Fruit fly (Drosophila melanogaster): ENCODE measurements around the gene CG7017.

CG7017 gene

DNA sequence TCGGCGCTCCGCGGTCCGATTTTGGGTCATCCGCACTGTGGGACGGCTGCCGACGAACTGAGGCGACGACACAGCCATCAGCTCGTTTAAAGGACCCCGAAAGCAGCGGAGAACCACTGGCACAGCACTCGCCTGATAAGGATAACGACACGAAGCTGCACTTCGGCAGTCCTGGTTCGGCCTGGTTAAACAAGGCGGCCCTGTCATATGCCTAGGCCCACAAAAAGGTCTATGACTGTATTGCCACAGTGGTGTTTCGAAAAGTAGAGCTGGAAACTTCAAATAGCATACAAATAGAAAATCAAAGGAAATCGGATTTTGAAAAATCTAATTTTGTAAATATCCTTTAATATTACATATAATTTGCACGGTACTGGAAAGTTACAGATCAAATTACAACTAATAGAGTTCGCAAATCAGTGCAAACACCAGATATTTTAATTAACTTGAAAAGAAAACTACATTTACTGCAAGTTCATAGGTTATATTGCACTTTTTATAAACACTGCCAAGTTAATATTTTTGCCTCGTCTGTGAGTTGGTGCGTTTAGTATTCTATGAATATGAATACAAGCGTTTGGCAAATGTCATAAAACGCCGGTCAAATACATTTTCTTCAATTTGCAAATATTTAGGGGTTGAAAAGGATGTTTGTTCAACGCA lies 26.6 kb downstream of the CG7017 start (continued):
- no peak for TF ChIP-seq CG31224 (GFP tag; IDR thresholded peaks at IDR 0.05)
- no peak for TF ChIP-seq yki (optimal IDR thresholded peaks at IDR 0.05)
- no peak for TF ChIP-seq Kr (GFP tag; optimal IDR thresholded peaks at IDR 0.05)
- no peak for TF ChIP-seq pnt (GFP tag; optimal IDR thresholded peaks at IDR 0.05)
- no peak for TF ChIP-seq CG6254 (GFP tag; optimal IDR thresholded peaks at IDR 0.05)
- TF ChIP-seq CG13624 (GFP tag; optimal IDR thresholded peaks at IDR 0.05): peak; percentile 55
- TF ChIP-seq vnd (GFP tag; IDR thresholded peaks at IDR 0.05; ENCODE audit: partially characterized antibody): no peak
- peak; percentile 21; the same call in 1 of the 2 replicates for TF ChIP-seq CG10366 (GFP tag; IDR thresholded peaks at IDR 0.05)
- no peak for TF ChIP-seq CG7963 (GFP tag; IDR thresholded peaks at IDR 0.05; ENCODE audit: partially characterized antibody)
- peak; percentile 78 for TF ChIP-seq Ets65A (GFP tag)
- no peak for TF ChIP-seq CG31365 (tag; optimal IDR thresholded peaks at IDR 0.05)
- no peak for TF ChIP-seq CG34224 (GFP tag; IDR thresholded peaks at IDR 0.05; ENCODE audit: partially characterized antibody)
- peak; percentile 0 for TF ChIP-seq Nf-YB (GFP tag; optimal IDR thresholded peaks at IDR 0.05)
- no peak for TF ChIP-seq kni (GFP tag; optimal IDR thresholded peaks at IDR 0.05)
- peak; percentile 59 for TF ChIP-seq CG9437 (GFP tag; optimal IDR thresholded peaks at IDR 0.05)
- peak; percentile 0 for TF ChIP-seq CG6683 (GFP tag; optimal IDR thresholded peaks at IDR 0.05)
- no peak for TF ChIP-seq stwl (tag; optimal IDR thresholded peaks at IDR 0.05)
- no peak for TF ChIP-seq CG4707 (GFP tag; optimal IDR thresholded peaks at IDR 0.05)
- TF ChIP-seq CG30403 (GFP tag; optimal IDR thresholded peaks at IDR 0.05): peak; percentile 66
- no peak for TF ChIP-seq sima (GFP tag; optimal IDR thresholded peaks at IDR 0.05)
- peak; percentile 71 for TF ChIP-seq nmo (GFP tag; optimal IDR thresholded peaks at IDR 0.05)
- peak; percentile 62 for TF ChIP-seq Bteb2 (GFP tag; optimal IDR thresholded peaks at IDR 0.05)
- no peak for TF ChIP-seq BEAF-32 (GFP tag; optimal IDR thresholded peaks at IDR 0.05)
- no peak for TF ChIP-seq ato (GFP tag; IDR thresholded peaks at IDR 0.05; ENCODE audit: partially characterized antibody)
- peak; percentile 18 for TF ChIP-seq B-H2 (GFP tag; optimal IDR thresholded peaks at IDR 0.05)
- TF ChIP-seq cg (GFP tag; optimal IDR thresholded peaks at IDR 0.05): no peak
- TF ChIP-seq CG16813 (GFP tag; IDR thresholded peaks at IDR 0.05; ENCODE audit: partially characterized antibody): no peak
- no peak for TF ChIP-seq fd64A (GFP tag; optimal IDR thresholded peaks at IDR 0.05)
- TF ChIP-seq GATAe (GFP tag; conservative IDR thresholded peaks at IDR 0.05): no peak
- TF ChIP-seq CG8478 (optimal IDR thresholded peaks at IDR 0.05): no peak
- peak; percentile 53 for TF ChIP-seq CG12155 (GFP tag; optimal IDR thresholded peaks at IDR 0.05)
- no peak for TF ChIP-seq ERR (GFP tag; optimal IDR thresholded peaks at IDR 0.05)
- peak; percentile 80 for TF ChIP-seq tio (GFP tag; optimal IDR thresholded peaks at IDR 0.05)
- peak; percentile 16 for TF ChIP-seq tx (GFP tag; optimal IDR thresholded peaks at IDR 0.05)
- TF ChIP-seq ATbp (GFP tag; optimal IDR thresholded peaks at IDR 0.05): peak; percentile 29
- TF ChIP-seq maf-S (GFP tag; optimal IDR thresholded peaks at IDR 0.05): peak; percentile 8
- TF ChIP-seq lov (optimal IDR thresholded peaks at IDR 0.05): no peak
- TF ChIP-seq lov (GFP tag; IDR thresholded peaks at IDR 0.05): no peak
- no peak for TF ChIP-seq CG3065 (GFP tag; optimal IDR thresholded peaks at IDR 0.05)
- TF ChIP-seq CG11398 (GFP tag; optimal IDR thresholded peaks at IDR 0.05): no peak
- no peak for TF ChIP-seq B-H1 (GFP tag; IDR thresholded peaks at IDR 0.05)
- TF ChIP-seq h (optimal IDR thresholded peaks at IDR 0.05): no peak
- TF ChIP-seq CG17912 (GFP tag; optimal IDR thresholded peaks at IDR 0.05): no peak
- no peak for TF ChIP-seq shn (GFP tag; optimal IDR thresholded peaks at IDR 0.05)
- TF ChIP-seq onecut (GFP tag; IDR thresholded peaks at IDR 0.05): no peak
- TF ChIP-seq crol (GFP tag; IDR thresholded peaks at IDR 0.05): no peak
- no peak for TF ChIP-seq CG10267 (tag; optimal IDR thresholded peaks at IDR 0.05)
- no peak for TF ChIP-seq mld (GFP tag; IDR thresholded peaks at IDR 0.05; ENCODE audit: partially characterized antibody)
- peak; percentile 4 for TF ChIP-seq Fer2 (tag; optimal IDR thresholded peaks at IDR 0.05)
- no peak for TF ChIP-seq CG10462 (GFP tag; optimal IDR thresholded peaks at IDR 0.05)
- peak in 1 of 2 experiments; percentile 32 for TF ChIP-seq Pdp1 (GFP tag; optimal IDR thresholded peaks at IDR 0.05)

All from whole organism, embryonic.